Worm (Caenorhabditis elegans): Measurements from ENCODE around the gene C41H7.2.
A peak's percentile ranks its signal among the peaks of the same experiment; 100 is the strongest.

Gene C41H7.2

ce11 chrII:2977652-2978051, 37.0 kb upstream of the C41H7.2 start:
- TF ChIP-seq unc-55 (GFP tag; optimal IDR thresholded peaks at IDR 0.05) (no peak), blmp-1 (tag; optimal IDR thresholded peaks at IDR 0.05; ENCODE audit: insufficient read depth) (peak; percentile 75)

- TF ChIP-seq skn-1 (tag; optimal IDR thresholded peaks at IDR 0.05) (no peak), zag-1 (tag; optimal IDR thresholded peaks at IDR 0.05) (no peak), aly-2 (tag; optimal IDR thresholded peaks at IDR 0.05) (no peak), mbf-1 (tag; optimal IDR thresholded peaks at IDR 0.05) (no peak), dmd-4 (tag; optimal IDR thresholded peaks at IDR 0.05) (no peak), unc-62 (GFP tag; optimal IDR thresholded peaks at IDR 0.05) (no peak), crh-2 (tag; optimal IDR thresholded peaks at IDR 0.05) (no peak), R02D3.7 (tag; optimal IDR thresholded peaks at IDR 0.05) (no peak), lin-13 (GFP tag; optimal IDR thresholded peaks at IDR 0.05) (no peak), nhr-25 (tag; optimal IDR thresholded peaks at IDR 0.05) (no peak), snpc-4 (tag; optimal IDR thresholded peaks at IDR 0.05) (no peak), F13H6.1 (tag; optimal IDR thresholded peaks at IDR 0.05) (no peak), nhr-12 (tag; optimal IDR thresholded peaks at IDR 0.05) (no peak), mab-5 (tag; optimal IDR thresholded peaks at IDR 0.05) (no peak), elt-1 (tag; optimal IDR thresholded peaks at IDR 0.05) (no peak), nhr-11 (tag; optimal IDR thresholded peaks at IDR 0.05) (no peak)
These were observed 35.6 kb upstream of the C41H7.2 start for ce11 chrII:2979061-2979460.

- TF ChIP-seq mab-5 (tag; optimal IDR thresholded peaks at IDR 0.05) (no peak), skn-1 (tag; optimal IDR thresholded peaks at IDR 0.05) (no peak), blmp-1 (tag; optimal IDR thresholded peaks at IDR 0.05; ENCODE audit: insufficient read depth) (no peak)
These were observed 30.2 kb upstream of the C41H7.2 start for ce11 chrII:2984383-2984782.

ce11 chrII:2985446-2985845, 29.2 kb upstream of the C41H7.2 start:
- TF ChIP-seq nhr-237 (tag; optimal IDR thresholded peaks at IDR 0.05) (no peak), crh-2 (tag; optimal IDR thresholded peaks at IDR 0.05) (no peak), ceh-82 (tag; optimal IDR thresholded peaks at IDR 0.05) (no peak), C34F6.9 (tag; optimal IDR thresholded peaks at IDR 0.05) (no peak), mab-5 (tag; optimal IDR thresholded peaks at IDR 0.05) (no peak), nhr-23 (tag; optimal IDR thresholded peaks at IDR 0.05) (no peak), skn-1 (tag; optimal IDR thresholded peaks at IDR 0.05) (no peak), sem-4 (tag; optimal IDR thresholded peaks at IDR 0.05) (no peak), F13H6.1 (tag; optimal IDR thresholded peaks at IDR 0.05) (no peak), zag-1 (tag; optimal IDR thresholded peaks at IDR 0.05) (no peak), sma-3 (GFP tag; optimal IDR thresholded peaks at IDR 0.05) (no peak)

- TF ChIP-seq lin-13 (GFP tag; optimal IDR thresholded peaks at IDR 0.05): no peak
- TF ChIP-seq mbf-1 (tag; optimal IDR thresholded peaks at IDR 0.05): no peak
- no peak for TF ChIP-seq sma-3 (GFP tag; optimal IDR thresholded peaks at IDR 0.05)
- TF ChIP-seq nhr-21 (tag; optimal IDR thresholded peaks at IDR 0.05): no peak
- TF ChIP-seq ama-1 (optimal IDR thresholded peaks at IDR 0.05): no peak
- no peak for TF ChIP-seq snpc-4 (tag; optimal IDR thresholded peaks at IDR 0.05)
These were observed 28.6 kb upstream of the C41H7.2 start for ce11 chrII:2985935-2986498.

- no peak for TF ChIP-seq ztf-4 (tag; optimal IDR thresholded peaks at IDR 0.05)
- TF ChIP-seq ztf-11 (tag; optimal IDR thresholded peaks at IDR 0.05): no peak
- TF ChIP-seq R02D3.7 (tag; optimal IDR thresholded peaks at IDR 0.05): no peak
- TF ChIP-seq crh-2 (tag; optimal IDR thresholded peaks at IDR 0.05): no peak
- TF ChIP-seq nhr-237 (tag; optimal IDR thresholded peaks at IDR 0.05): no peak
- no peak for TF ChIP-seq lsy-2 (tag; optimal IDR thresholded peaks at IDR 0.05)
- no peak for TF ChIP-seq unc-39 (tag; optimal IDR thresholded peaks at IDR 0.05)
- TF ChIP-seq nhr-23 (tag; optimal IDR thresholded peaks at IDR 0.05): no peak
- no peak for TF ChIP-seq fos-1 (tag; optimal IDR thresholded peaks at IDR 0.05)
- TF ChIP-seq zag-1 (tag; optimal IDR thresholded peaks at IDR 0.05): no peak
- no peak for TF ChIP-seq C34F6.9 (tag; optimal IDR thresholded peaks at IDR 0.05)
- TF ChIP-seq sma-9 (GFP tag; optimal IDR thresholded peaks at IDR 0.05): no peak
- no peak for TF ChIP-seq sma-9 (tag; optimal IDR thresholded peaks at IDR 0.05)
- no peak for TF ChIP-seq aly-2 (tag; optimal IDR thresholded peaks at IDR 0.05)
- peak; percentile 22 for TF ChIP-seq Y55F3AM.14 (GFP tag; optimal IDR thresholded peaks at IDR 0.05)
- no peak for TF ChIP-seq nhr-21 (tag; optimal IDR thresholded peaks at IDR 0.05)
- TF ChIP-seq nhr-25 (tag; optimal IDR thresholded peaks at IDR 0.05): no peak
- TF ChIP-seq snpc-4 (tag; optimal IDR thresholded peaks at IDR 0.05): peak; percentile 52
- no peak for TF ChIP-seq nhr-129 (tag; optimal IDR thresholded peaks at IDR 0.05)
- TF ChIP-seq unc-62 (GFP tag; optimal IDR thresholded peaks at IDR 0.05): no peak
- peak; percentile 3 for TF ChIP-seq lin-13 (GFP tag; optimal IDR thresholded peaks at IDR 0.05)
These were observed 27.5 kb upstream of the C41H7.2 start for ce11 chrII:2987122-2987556.
